Fruit fly (Drosophila melanogaster): ENCODE data around the gene Ppcs.

Ppcs gene

DNA sequence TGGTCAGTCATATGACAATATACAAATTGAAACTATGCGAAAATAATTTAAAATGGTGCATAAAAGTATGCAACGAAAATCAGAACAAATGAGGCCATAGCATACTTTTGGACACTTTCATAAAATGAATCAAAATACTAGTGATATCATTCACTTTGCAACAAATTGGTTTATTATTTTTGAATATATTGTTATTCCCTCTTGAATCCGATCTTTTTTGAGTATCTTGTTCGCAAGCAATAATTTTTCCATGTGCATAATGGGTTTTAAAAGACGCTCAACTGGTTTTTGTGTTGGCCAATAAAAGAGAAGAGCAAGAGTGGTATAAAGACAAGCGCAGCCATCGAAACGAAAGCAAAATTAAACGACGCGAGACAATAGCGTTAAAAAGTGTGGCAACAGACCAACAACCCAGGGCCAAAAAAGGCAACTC is 40.0 kb upstream of the Ppcs start (continued):
- TF ChIP-seq rgr (GFP tag; optimal IDR thresholded peaks at IDR 0.05) (peak; percentile 75), fru (GFP tag; optimal IDR thresholded peaks at IDR 0.05) (peak; percentile 88)

DNA sequence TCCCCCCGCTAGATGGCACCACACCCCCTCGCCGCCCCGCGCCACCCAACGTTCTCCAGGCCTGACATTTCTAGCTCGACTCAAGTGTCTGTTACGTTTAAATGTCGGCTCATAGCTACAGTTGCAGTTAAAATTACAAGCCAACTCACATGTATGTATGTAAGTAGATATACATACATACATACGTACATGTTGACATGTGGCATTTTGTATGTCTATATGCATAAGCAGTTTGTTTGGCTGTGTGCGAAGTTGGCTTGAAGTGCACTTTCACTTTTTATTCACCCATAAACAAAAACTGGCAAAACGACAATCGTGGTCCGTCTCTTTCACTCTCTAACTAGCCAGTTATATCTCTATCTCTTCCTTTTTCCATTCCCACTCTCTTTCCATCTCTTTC is 35.1 kb upstream of the Ppcs start:
- TF ChIP-seq usp (GFP tag; optimal IDR thresholded peaks at IDR 0.05) (no peak), br (GFP tag; optimal IDR thresholded peaks at IDR 0.05) (no peak), dsf (GFP tag; optimal IDR thresholded peaks at IDR 0.05; ENCODE audit: borderline replicate concordance) (no peak), CG32264 (GFP tag; optimal IDR thresholded peaks at IDR 0.05) (no peak), rgr (GFP tag; optimal IDR thresholded peaks at IDR 0.05) (no peak), Hr83 (GFP tag; optimal IDR thresholded peaks at IDR 0.05; ENCODE audit: poor library complexity, severe bottlenecking) (no peak), brk (GFP tag; optimal IDR thresholded peaks at IDR 0.05) (no peak), Rel (GFP tag; optimal IDR thresholded peaks at IDR 0.05) (no peak), Rel (tag; optimal IDR thresholded peaks at IDR 0.05) (no peak), Jra (GFP tag; optimal IDR thresholded peaks at IDR 0.05) (no peak), Hnf4 (GFP tag; optimal IDR thresholded peaks at IDR 0.05) (no peak), Hr78 (GFP tag; optimal IDR thresholded peaks at IDR 0.05) (no peak), ey (GFP tag; optimal IDR thresholded peaks at IDR 0.05) (no peak), Myc (optimal IDR thresholded peaks at IDR 0.05) (no peak), Dfd (GFP tag; optimal IDR thresholded peaks at IDR 0.05) (no peak)

DNA sequence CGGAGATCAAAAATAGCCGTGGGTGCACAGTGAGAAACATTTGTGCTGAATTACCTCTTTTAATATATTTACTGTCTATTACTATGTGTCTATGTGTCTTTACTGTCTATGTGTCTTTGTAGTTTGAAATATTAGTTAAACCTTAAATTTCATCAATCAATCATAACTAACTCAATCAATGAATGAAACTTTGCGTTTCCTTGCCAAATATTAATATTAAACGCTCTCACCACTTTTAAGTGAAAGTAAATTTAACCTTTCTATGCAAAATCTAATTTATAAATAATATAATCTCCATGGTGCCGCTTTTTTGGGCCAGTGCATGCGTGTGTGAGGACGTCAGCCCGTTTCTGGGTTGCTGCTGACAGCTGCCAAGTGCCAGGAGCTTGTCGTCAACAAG is 33.5 kb upstream of the Ppcs start:
- TF ChIP-seq dl (GFP tag; optimal IDR thresholded peaks at IDR 0.05; ENCODE audit: insufficient read depth in 1 of 2, partially characterized antibody in 2 of 2) (no peak), Hnf4 (GFP tag; optimal IDR thresholded peaks at IDR 0.05) (peak; percentile 14), Jra (GFP tag; optimal IDR thresholded peaks at IDR 0.05) (no peak), psq (GFP tag; optimal IDR thresholded peaks at IDR 0.05) (no peak), h (GFP tag; optimal IDR thresholded peaks at IDR 0.05) (peak; percentile 84), HLH106 (tag; optimal IDR thresholded peaks at IDR 0.05) (peak; percentile 68), rgr (GFP tag; optimal IDR thresholded peaks at IDR 0.05) (peak; percentile 62), CG32264 (GFP tag; optimal IDR thresholded peaks at IDR 0.05) (no peak), N (GFP tag; optimal IDR thresholded peaks at IDR 0.05) (no peak), brk (GFP tag; optimal IDR thresholded peaks at IDR 0.05) (peak; percentile 5), Dfd (GFP tag; optimal IDR thresholded peaks at IDR 0.05) (no peak), CrebA (GFP tag; optimal IDR thresholded peaks at IDR 0.05; ENCODE audit: borderline replicate concordance) (no peak), lola (GFP tag; optimal IDR thresholded peaks at IDR 0.05) (no peak), Sp1 (GFP tag; optimal IDR thresholded peaks at IDR 0.05) (peak; percentile 68), sage (GFP tag; optimal IDR thresholded peaks at IDR 0.05) (no peak), foxo (GFP tag; optimal IDR thresholded peaks at IDR 0.05) (peak in 1 of 2 experiments; percentile 70), dmrt93B (GFP tag; optimal IDR thresholded peaks at IDR 0.05) (peak; percentile 58), OdsH (GFP tag; optimal IDR thresholded peaks at IDR 0.05) (peak; percentile 73), Hr78 (GFP tag; optimal IDR thresholded peaks at IDR 0.05) (no peak), woc (GFP tag; optimal IDR thresholded peaks at IDR 0.05) (peak; percentile 42), usp (GFP tag; optimal IDR thresholded peaks at IDR 0.05) (no peak), sv (GFP tag; optimal IDR thresholded peaks at IDR 0.05) (no peak), ey (GFP tag; optimal IDR thresholded peaks at IDR 0.05) (peak; percentile 61), jim (GFP tag; optimal IDR thresholded peaks at IDR 0.05) (no peak), br (GFP tag; optimal IDR thresholded peaks at IDR 0.05) (peak; percentile 56), Vsx2 (GFP tag; optimal IDR thresholded peaks at IDR 0.05; ENCODE audit: partially characterized antibody) (no peak), Hr83 (GFP tag; optimal IDR thresholded peaks at IDR 0.05; ENCODE audit: poor library complexity, severe bottlenecking) (no peak), pan (optimal IDR thresholded peaks at IDR 0.05) (no peak), Mio (GFP tag; optimal IDR thresholded peaks at IDR 0.05) (no peak), Rel (GFP tag; optimal IDR thresholded peaks at IDR 0.05) (no peak), Rel (tag; optimal IDR thresholded peaks at IDR 0.05) (no peak), Dif (GFP tag; optimal IDR thresholded peaks at IDR 0.05; ENCODE audit: partially characterized antibody) (no peak), CG9705 (GFP tag; optimal IDR thresholded peaks at IDR 0.05) (peak; percentile 18), fru (GFP tag; optimal IDR thresholded peaks at IDR 0.05) (peak; percentile 68), dsf (GFP tag; optimal IDR thresholded peaks at IDR 0.05; ENCODE audit: borderline replicate concordance) (no peak), Myc (optimal IDR thresholded peaks at IDR 0.05) (no peak), tai (GFP tag; optimal IDR thresholded peaks at IDR 0.05) (peak; percentile 25), GATAd (GFP tag; optimal IDR thresholded peaks at IDR 0.05) (no peak), Abd-B (GFP tag; optimal IDR thresholded peaks at IDR 0.05) (no peak)

All from whole organism, wandering third instar larva.